Worm (Caenorhabditis elegans): ENCODE data around the gene F37B12.1.
A peak's percentile ranks its signal among the peaks of the same experiment; 100 is the strongest.

F37B12.1 gene

DNA sequence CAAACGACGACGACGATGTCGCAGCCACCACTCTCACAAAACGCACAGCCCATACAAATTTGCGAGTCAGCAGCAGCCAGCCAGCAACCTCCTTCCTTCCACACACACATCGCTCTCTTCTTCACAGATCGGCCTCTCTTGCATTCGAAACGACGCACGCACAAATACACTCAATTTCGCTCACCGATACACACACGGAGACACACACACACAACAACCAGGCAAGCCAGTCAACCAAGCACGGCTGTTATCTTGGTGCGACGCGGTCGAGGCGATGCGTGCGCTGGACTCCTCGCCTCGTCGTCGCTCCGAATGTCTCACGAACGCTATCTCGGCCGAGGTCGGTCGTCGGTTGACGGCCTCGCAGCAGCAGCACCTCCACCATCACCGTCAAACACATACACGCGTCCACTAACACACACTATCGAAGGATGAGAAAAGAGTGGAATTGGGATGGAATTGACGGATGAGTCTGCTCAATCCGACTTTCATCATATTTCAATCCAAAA lies 31.3 kb upstream of the F37B12.1 start (continued):
- TF ChIP-seq mab-9 (GFP tag; IDR thresholded peaks at IDR 0.05) (no peak; the same call in 1 of the 2 replicates), snu-23 (GFP tag; optimal IDR thresholded peaks at IDR 0.05) (peak; percentile 95), dsc-1 (tag; optimal IDR thresholded peaks at IDR 0.05) (peak; percentile 59), nhr-76 (tag; optimal IDR thresholded peaks at IDR 0.05) (peak; percentile 91), xbp-1 (tag; optimal IDR thresholded peaks at IDR 0.05) (peak; percentile 78), fos-1 (tag; optimal IDR thresholded peaks at IDR 0.05) (peak; percentile 88), lin-13 (GFP tag; optimal IDR thresholded peaks at IDR 0.05) (peak; percentile 92), C34B4.2 (tag; optimal IDR thresholded peaks at IDR 0.05) (no peak), irx-1 (tag; optimal IDR thresholded peaks at IDR 0.05) (peak; percentile 31), nhr-28 (tag; optimal IDR thresholded peaks at IDR 0.05) (no peak), jun-1 (tag; optimal IDR thresholded peaks at IDR 0.05) (peak; percentile 94), zag-1 (tag; optimal IDR thresholded peaks at IDR 0.05) (no peak), nhr-85 (tag) (peak; percentile 85), mdl-1 (tag; optimal IDR thresholded peaks at IDR 0.05) (peak in 1 of 2 experiments; percentile 93), unc-98 (GFP tag; IDR thresholded peaks at IDR 0.05) (no peak), lsy-2 (tag; optimal IDR thresholded peaks at IDR 0.05) (peak; percentile 77 to 93), pag-3 (tag; optimal IDR thresholded peaks at IDR 0.05; ENCODE audit: borderline replicate concordance, insufficient read depth) (no peak), dpl-1 (GFP tag; optimal IDR thresholded peaks at IDR 0.05) (peak; percentile 53 to 64 (median 55)), zip-4 (GFP tag; optimal IDR thresholded peaks at IDR 0.05) (peak; percentile 24), skn-1 (tag; optimal IDR thresholded peaks at IDR 0.05) (peak; percentile 75), ceh-88 (GFP tag; IDR thresholded peaks at IDR 0.05) (no peak), unc-130 (tag; optimal IDR thresholded peaks at IDR 0.05) (peak; percentile 83), hlh-4 (tag; optimal IDR thresholded peaks at IDR 0.05) (no peak), egl-27 (tag; optimal IDR thresholded peaks at IDR 0.05) (peak; percentile 70 to 81), nhr-47 (tag; optimal IDR thresholded peaks at IDR 0.05) (peak; percentile 82), ztf-11 (tag; optimal IDR thresholded peaks at IDR 0.05) (peak in 1 of 2 experiments; percentile 83), vab-15 (tag; optimal IDR thresholded peaks at IDR 0.05) (no peak)

DNA sequence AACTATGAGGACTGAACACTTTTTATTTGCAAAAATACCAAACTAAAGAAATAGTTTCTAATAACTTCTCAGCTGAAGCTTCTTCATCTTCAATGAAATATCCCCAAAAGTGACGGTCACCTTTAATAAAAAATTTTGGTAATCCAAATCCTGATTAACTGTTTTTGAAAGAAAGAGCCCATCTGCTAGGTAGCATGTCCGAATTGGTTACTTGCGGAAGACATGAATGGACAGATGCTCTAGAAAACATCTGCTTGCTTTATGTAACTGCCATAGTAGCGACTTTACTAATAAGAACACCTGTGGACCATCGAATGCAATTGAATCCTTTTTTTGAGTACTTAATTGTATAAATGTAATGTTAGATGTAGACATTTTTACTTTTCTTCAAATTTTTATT lies 29.9 kb upstream of the F37B12.1 start:
- TF ChIP-seq mep-1 (tag; optimal IDR thresholded peaks at IDR 0.05): no peak
- TF ChIP-seq lsy-2 (tag; optimal IDR thresholded peaks at IDR 0.05): peak; percentile 3 to 7

DNA sequence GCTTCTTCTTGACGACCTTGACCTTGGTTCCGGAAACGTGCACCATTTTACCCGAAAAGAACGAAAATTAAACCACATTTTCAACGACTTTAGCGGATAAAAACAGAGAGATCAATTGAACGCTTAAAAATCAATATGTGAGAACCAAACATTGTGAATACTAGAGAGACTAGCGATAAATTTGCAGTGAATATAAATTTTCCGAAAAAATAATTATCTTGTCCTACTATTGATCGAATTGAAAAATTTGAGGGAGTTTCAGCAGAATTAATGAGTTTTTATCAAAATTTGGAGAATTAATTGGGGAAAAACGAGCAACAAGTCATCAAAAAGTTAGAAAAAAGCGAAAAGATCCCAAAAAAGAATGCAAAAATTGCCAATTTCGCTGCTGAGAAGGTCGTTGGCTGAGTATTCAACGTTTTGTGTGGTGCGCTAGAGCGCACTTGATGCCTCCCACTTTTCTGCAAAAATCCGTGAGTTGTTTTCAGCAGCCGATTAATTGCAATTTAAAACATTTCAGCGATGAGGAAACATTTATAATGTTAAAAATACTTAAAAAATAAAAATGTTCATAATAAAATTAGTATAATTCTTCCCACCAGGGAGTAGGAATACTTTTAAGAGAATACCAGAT lies 28.1 kb upstream of the F37B12.1 start, which contains the start of gene rpl-32:
TSS of gene rpl-32 (minus strand) at position 51 of the 634 bp plus-strand sequence.
- TF ChIP-seq egl-13 (tag; optimal IDR thresholded peaks at IDR 0.05) (no peak), nhr-76 (tag; optimal IDR thresholded peaks at IDR 0.05) (no peak), skn-1 (tag; optimal IDR thresholded peaks at IDR 0.05) (peak; percentile 89), Y116A8C.19 (tag; optimal IDR thresholded peaks at IDR 0.05; ENCODE audit: borderline replicate concordance) (no peak), xbp-1 (tag; optimal IDR thresholded peaks at IDR 0.05) (peak; percentile 78), pag-3 (tag; optimal IDR thresholded peaks at IDR 0.05; ENCODE audit: borderline replicate concordance, insufficient read depth) (no peak), irx-1 (tag; optimal IDR thresholded peaks at IDR 0.05) (peak; percentile 42), unc-98 (GFP tag; IDR thresholded peaks at IDR 0.05) (no peak), aly-2 (tag; optimal IDR thresholded peaks at IDR 0.05) (no peak), hlh-4 (tag; optimal IDR thresholded peaks at IDR 0.05) (no peak), alr-1 (tag; optimal IDR thresholded peaks at IDR 0.05; ENCODE audit: borderline replicate concordance) (no peak), F16B12.6 (tag; optimal IDR thresholded peaks at IDR 0.05) (peak; percentile 83), ceh-8 (GFP tag; optimal IDR thresholded peaks at IDR 0.05) (no peak), rnt-1 (tag; optimal IDR thresholded peaks at IDR 0.05) (peak; percentile 78), C04F5.9 (tag; optimal IDR thresholded peaks at IDR 0.05) (no peak), tbx-2 (tag; optimal IDR thresholded peaks at IDR 0.05) (peak; percentile 72), sptf-1 (tag; optimal IDR thresholded peaks at IDR 0.05) (no peak), mep-1 (tag; optimal IDR thresholded peaks at IDR 0.05) (peak; percentile 92), elt-2 (tag; optimal IDR thresholded peaks at IDR 0.05) (no peak), nhr-47 (tag; optimal IDR thresholded peaks at IDR 0.05) (peak; percentile 74), zag-1 (tag; optimal IDR thresholded peaks at IDR 0.05) (no peak), grh-1 (GFP tag; IDR thresholded peaks at IDR 0.05) (no peak), ztf-11 (tag; optimal IDR thresholded peaks at IDR 0.05) (peak in 1 of 2 experiments; percentile 39), nhr-237 (tag; optimal IDR thresholded peaks at IDR 0.05) (peak; percentile 14), dpl-1 (GFP tag; optimal IDR thresholded peaks at IDR 0.05) (peak; percentile 63 to 80 (median 76)), unc-62 (GFP tag; optimal IDR thresholded peaks at IDR 0.05) (no peak), unc-130 (tag; optimal IDR thresholded peaks at IDR 0.05) (peak; percentile 61), nhr-85 (tag) (peak; percentile 88), nhr-84 (tag; optimal IDR thresholded peaks at IDR 0.05) (no peak), efl-1 (optimal IDR thresholded peaks at IDR 0.05) (peak; percentile 74 to 80), efl-1 (GFP tag; optimal IDR thresholded peaks at IDR 0.05 in 1 of 2) (peak; percentile 74 to 97), hpl-2 (GFP tag; optimal IDR thresholded peaks at IDR 0.05) (peak; percentile 42)
